Worm (Caenorhabditis elegans): ENCODE measurements around the gene F31D5.6.

ce11 chrII:4244959-4245358 lies 35.5 kb downstream of the F31D5.6 start:
- no peak for TF ChIP-seq snpc-4 (GFP tag; optimal IDR thresholded peaks at IDR 0.05)
- no peak for TF ChIP-seq snpc-4 (tag; optimal IDR thresholded peaks at IDR 0.05)
- TF ChIP-seq lsl-1 (GFP tag; optimal IDR thresholded peaks at IDR 0.05), result peak; percentile 79
- no peak for TF ChIP-seq F49E8.2 (tag; optimal IDR thresholded peaks at IDR 0.05; ENCODE audit: insufficient read depth)
- TF ChIP-seq pha-4 (tag; optimal IDR thresholded peaks at IDR 0.05), result no peak
- no peak for TF ChIP-seq unc-130 (GFP tag; optimal IDR thresholded peaks at IDR 0.05)
- TF ChIP-seq rcor-1 (GFP tag; IDR thresholded peaks at IDR 0.05), result no peak
- no peak for TF ChIP-seq sptf-2 (GFP tag; optimal IDR thresholded peaks at IDR 0.05)
- no peak for TF ChIP-seq unc-62 (GFP tag; optimal IDR thresholded peaks at IDR 0.05)
- no peak for TF ChIP-seq akir-1 (GFP tag; optimal IDR thresholded peaks at IDR 0.05)
- TF ChIP-seq ets-4 (GFP tag; optimal IDR thresholded peaks at IDR 0.05), result no peak
- TF ChIP-seq ztf-3 (GFP tag; optimal IDR thresholded peaks at IDR 0.05), result no peak
- TF ChIP-seq T07F8.4 (tag; optimal IDR thresholded peaks at IDR 0.05), result no peak
- no peak for TF ChIP-seq B0261.1 (tag; optimal IDR thresholded peaks at IDR 0.05)
- TF ChIP-seq madf-6 (GFP tag; IDR thresholded peaks at IDR 0.05), result peak; percentile 57

Measured in whole organism, young adult.